Fruit fly (Drosophila melanogaster) whole organism, adult: Measurements from ENCODE around the gene UK114.

Experiments
- CG33017 ChIP-seq: fragments of 200-800 bp; sonication (Bioruptor generic); optimal IDR thresholded peaks from 2 replicates; lab custom pipeline; 2018; ENCODE audit warnings: missing biosample characterization, mild to moderate bottlenecking, missing genetic modification characterization, moderate library complexity
- CG7045 ChIP-seq: fragments of 200-800 bp; sonication (Bioruptor generic); optimal IDR thresholded peaks from 2 replicates; lab custom pipeline; 2017; ENCODE audit warnings: missing biosample characterization, mild to moderate bottlenecking, missing genetic modification characterization
- Hr96 ChIP-seq: fragments of 200-800 bp; sonication (Bioruptor generic); optimal IDR thresholded peaks from 2 replicates; lab custom pipeline; 2016; ENCODE audit warnings: missing biosample characterization, missing genetic modification characterization
- bab1 ChIP-seq: fragments of 200-800 bp; sonication (Bioruptor generic); optimal IDR thresholded peaks from 3 replicates; lab custom pipeline; 2019; ENCODE audit warnings: missing biosample characterization, mild to moderate bottlenecking, missing genetic modification characterization, moderate library complexity
- cic ChIP-seq: fragments of 200-800 bp; sonication (Bioruptor generic); optimal IDR thresholded peaks from 2 replicates; lab custom pipeline; 2017; ENCODE audit warnings: missing biosample characterization, mild to moderate bottlenecking, missing genetic modification characterization, moderate library complexity
- kay ChIP-seq: fragments of 200-800 bp; sonication (Bioruptor generic); peaks from one replicate; lab custom pipeline; 2016; ENCODE audit warnings: missing biosample characterization, missing genetic modification characterization, borderline replicate concordance
- pad ChIP-seq: fragments of 200-800 bp; sonication (Bioruptor generic); optimal IDR thresholded peaks from 3 replicates; lab custom pipeline; 2017; ENCODE audit warnings: missing biosample characterization, missing genetic modification characterization, mild to moderate bottlenecking, moderate library complexity, missing genetic modification reagents
- tj ChIP-seq: fragments of 200-800 bp; sonication (Bioruptor generic); optimal IDR thresholded peaks from 3 replicates; lab custom pipeline; 2017; ENCODE audit warnings: missing biosample characterization, mild to moderate bottlenecking, missing genetic modification characterization, moderate library complexity

dm6 chr2L:15249682-15250081, 25.2 kb downstream of the UK114 start:
- TF ChIP-seq pad (GFP tag; lab: Kevin White, UChicago) (no peak), Hr96 (GFP tag; lab: Kevin White, UChicago) (no peak), CG33017 (no peak), kay (GFP tag; lab: Kevin White, UChicago) (no peak), bab1 (GFP tag; lab: Kevin White, UChicago) (no peak), cic (no peak), CG7045 (no peak), tj (GFP tag; lab: Kevin White, UChicago) (no peak)
